Worm (Caenorhabditis elegans) whole organism, early embryonic: Measurements from ENCODE around the gene let-268.

ENCODE experiments used
- ama-1 ChIP-seq: fragments of 150-350 bp; optimal IDR thresholded peaks from 2 replicates; lab custom pipeline; 2014
- ceh-36 ChIP-seq: sonication (generic microtip); optimal IDR thresholded peaks from 2 replicates; lab custom pipeline; 2016; ENCODE audit warnings: missing genetic modification characterization, inconsistent platforms, missing compliant biosample characterization
- pes-1 ChIP-seq: fragments of 200-800 bp; sonication (Bioruptor generic); IDR thresholded peaks from 2 replicates; pipeline ENCODE4 v1.3.6; 2022; ENCODE audit warnings: missing genetic modification reagents, missing genetic modification characterization, missing compliant biosample characterization

ce11 chrII:10028195-10028594, 11.6 kb downstream of the let-268 start, which contains the start of gene F52H3.6:
- TF ChIP-seq ama-1 (no peak), ceh-36 (tag; lab: Kevin White, UChicago) (no peak), pes-1 (GFP tag; lab: Robert Waterston, UW) (no peak)
